Worm (Caenorhabditis elegans) whole organism, L1 larva: ENCODE data around the gene F59B2.8.

Experiments used
- C16A3.4 ChIP-seq: fragments of 150-350 bp; optimal IDR thresholded peaks from 2 replicates; lab custom pipeline; 2014; ENCODE audit warnings: missing biosample characterization, missing genetic modification characterization
- blmp-1 ChIP-seq: fragments of 150-350 bp; optimal IDR thresholded peaks from 2 replicates; lab custom pipeline; 2014; ENCODE audit warnings: missing biosample characterization, missing genetic modification characterization
- ceh-82 ChIP-seq, 3 experiments: fragments of 150-350 bp in 1 of 3; sonication (generic microtip) in 2 of 3; optimal IDR thresholded peaks; 2 replicates each; lab custom pipeline; 2014 to 2017; ENCODE audit warnings: missing biosample characterization in 3 of 3, missing genetic modification characterization in 3 of 3
- ceh-90 ChIP-seq: sonication (generic microtip); optimal IDR thresholded peaks from 2 replicates; lab custom pipeline; 2016; ENCODE audit warnings: missing genetic modification characterization, missing compliant biosample characterization
- efl-1 ChIP-seq, 4 experiments: fragments of 150-350 bp; optimal IDR thresholded peaks in 3 of 4; peaks in 1 of 4; 1 replicate in 1 of 4; 2 replicates in 3 of 4; lab custom pipeline; 2014; ENCODE audit warnings: missing biosample characterization in 2 of 4, missing genetic modification characterization in 2 of 4, missing genetic modification reagents in 2 of 4
- egl-27 ChIP-seq, 2 experiments: fragments of 150-350 bp in 1 of 2; sonication (generic microtip); optimal IDR thresholded peaks; 3 replicates each; lab custom pipeline; 2017 to 2018; ENCODE audit warnings: missing biosample characterization in 2 of 2, missing genetic modification characterization in 2 of 2, missing genetic modification reagents in 2 of 2
- elt-2 ChIP-seq: sonication (generic microtip); optimal IDR thresholded peaks from 2 replicates; lab custom pipeline; 2016; ENCODE audit warnings: missing genetic modification characterization, mild to moderate bottlenecking, inconsistent platforms, missing compliant biosample characterization, missing genetic modification reagents
- ets-5 ChIP-seq: fragments of 200-800 bp; sonication (Bioruptor generic); IDR thresholded peaks from 2 replicates; pipeline ENCODE4 v1.3.6; 2022; ENCODE audit warnings: missing genetic modification characterization, missing compliant biosample characterization
- fkh-10 ChIP-seq: sonication (generic microtip); optimal IDR thresholded peaks from 2 replicates; lab custom pipeline; 2017; ENCODE audit warnings: missing biosample characterization, missing genetic modification reagents, missing genetic modification characterization
- fkh-4 ChIP-seq: sonication (generic microtip); optimal IDR thresholded peaks from 2 replicates; lab custom pipeline; 2016; ENCODE audit warnings: missing compliant biosample characterization, missing genetic modification characterization, borderline replicate concordance
- fkh-8 ChIP-seq: sonication (generic microtip); optimal IDR thresholded peaks from 2 replicates; lab custom pipeline; 2016; ENCODE audit warnings: mild to moderate bottlenecking, missing genetic modification characterization, missing compliant biosample characterization
- fos-1 ChIP-seq: fragments of 150-350 bp; optimal IDR thresholded peaks from 2 replicates; lab custom pipeline; 2014; ENCODE audit warnings: missing biosample characterization, missing genetic modification characterization
- grh-1 ChIP-seq: fragments of 200-800 bp; sonication (Bioruptor generic); IDR thresholded peaks from 2 replicates; pipeline ENCODE4 v1.3.6; 2022; ENCODE audit warnings: missing genetic modification reagents, missing genetic modification characterization, missing compliant biosample characterization
- hpl-2 ChIP-seq: fragments of 150-350 bp; optimal IDR thresholded peaks from 2 replicates; lab custom pipeline; 2014; ENCODE audit warnings: missing biosample characterization, missing genetic modification reagents, missing genetic modification characterization
- jun-1 ChIP-seq: fragments of 150-350 bp; optimal IDR thresholded peaks from 2 replicates; lab custom pipeline; 2014; ENCODE audit warnings: missing biosample characterization, missing genetic modification reagents, missing genetic modification characterization
- lin-14 ChIP-seq: fragments of 200-800 bp; sonication (Bioruptor generic); optimal IDR thresholded peaks from 2 replicates; lab custom pipeline; 2018; ENCODE audit warnings: mild to moderate bottlenecking, missing genetic modification characterization, moderate library complexity, missing compliant biosample characterization
- lin-15B ChIP-seq: fragments of 150-350 bp; sonication (generic microtip); optimal IDR thresholded peaks from 3 replicates; lab custom pipeline; 2014; ENCODE audit warnings: missing biosample characterization, missing genetic modification characterization
- lin-35 ChIP-seq, 2 experiments: fragments of 150-350 bp; optimal IDR thresholded peaks; 2 replicates each; lab custom pipeline; 2014; ENCODE audit warnings: missing biosample characterization in 2 of 2, missing genetic modification characterization in 2 of 2, missing genetic modification reagents in 2 of 2
- lin-39 ChIP-seq: fragments of 150-350 bp; optimal IDR thresholded peaks from 2 replicates; lab custom pipeline; 2014; ENCODE audit warnings: missing biosample characterization, missing genetic modification reagents, missing genetic modification characterization
- lsy-2 ChIP-seq, 2 experiments: fragments of 150-350 bp; optimal IDR thresholded peaks; 2 replicates each; lab custom pipeline; 2014; ENCODE audit warnings: missing biosample characterization in 2 of 2, missing genetic modification characterization in 2 of 2
- mef-2 ChIP-seq: fragments of 150-350 bp; optimal IDR thresholded peaks from 2 replicates; lab custom pipeline; 2014; ENCODE audit warnings: missing biosample characterization, missing genetic modification characterization
- nhr-28 ChIP-seq: fragments of 150-350 bp; optimal IDR thresholded peaks from 2 replicates; lab custom pipeline; 2014; ENCODE audit warnings: missing biosample characterization, missing genetic modification characterization
- nhr-47 ChIP-seq: sonication (generic microtip); optimal IDR thresholded peaks from 2 replicates; lab custom pipeline; 2016; ENCODE audit warnings: mild to moderate bottlenecking, missing genetic modification characterization, moderate library complexity, missing compliant biosample characterization
- nhr-71 ChIP-seq: sonication (generic microtip); optimal IDR thresholded peaks from 2 replicates; lab custom pipeline; 2016; ENCODE audit warnings: mild to moderate bottlenecking, missing genetic modification characterization, moderate library complexity, missing compliant biosample characterization
- nhr-77 ChIP-seq: fragments of 150-350 bp; optimal IDR thresholded peaks from 2 replicates; lab custom pipeline; 2014; ENCODE audit warnings: missing biosample characterization, missing genetic modification characterization
- nhr-85 ChIP-seq: sonication (generic microtip); peaks from one replicate; lab custom pipeline; 2016; ENCODE audit warnings: missing genetic modification characterization, inconsistent platforms, missing compliant biosample characterization
- pag-3 ChIP-seq: sonication (generic microtip); optimal IDR thresholded peaks from 2 replicates; lab custom pipeline; 2017; ENCODE audit warnings: missing genetic modification characterization, mild to moderate bottlenecking, missing compliant biosample characterization, antibody characterized with exemption, borderline replicate concordance; ENCODE audit not compliant: insufficient read depth
- pqm-1 ChIP-seq: sonication (generic microtip); optimal IDR thresholded peaks from 3 replicates; lab custom pipeline; 2017; ENCODE audit warnings: missing biosample characterization, missing genetic modification characterization
- rnt-1 ChIP-seq: sonication (generic microtip); optimal IDR thresholded peaks from 2 replicates; lab custom pipeline; 2016; ENCODE audit warnings: mild to moderate bottlenecking, missing genetic modification characterization, moderate library complexity, missing compliant biosample characterization
- snu-23 ChIP-seq: sonication (generic microtip); optimal IDR thresholded peaks from 2 replicates; lab custom pipeline; 2016; ENCODE audit warnings: missing genetic modification characterization, missing compliant biosample characterization
- sptf-1 ChIP-seq: fragments of 150-350 bp; optimal IDR thresholded peaks from 2 replicates; lab custom pipeline; 2014; ENCODE audit warnings: missing biosample characterization, missing genetic modification characterization
- tbx-2 ChIP-seq: sonication (generic microtip); optimal IDR thresholded peaks from 2 replicates; lab custom pipeline; 2016; ENCODE audit warnings: missing genetic modification characterization, missing compliant biosample characterization
- unc-30 ChIP-seq: sonication (generic microtip); optimal IDR thresholded peaks from 2 replicates; lab custom pipeline; 2017; ENCODE audit warnings: missing biosample characterization, missing genetic modification characterization
- xbp-1 ChIP-seq: sonication (generic microtip); optimal IDR thresholded peaks from 2 replicates; lab custom pipeline; 2016; ENCODE audit warnings: missing genetic modification characterization, missing compliant biosample characterization
- ztf-11 ChIP-seq, 2 experiments: sonication (generic microtip); optimal IDR thresholded peaks; 2 replicates each; lab custom pipeline; 2016 to 2017; ENCODE audit warnings: missing genetic modification characterization in 2 of 2, missing biosample characterization in 1 of 2, missing compliant biosample characterization in 1 of 2

The F59B2.8 gene

DNA sequence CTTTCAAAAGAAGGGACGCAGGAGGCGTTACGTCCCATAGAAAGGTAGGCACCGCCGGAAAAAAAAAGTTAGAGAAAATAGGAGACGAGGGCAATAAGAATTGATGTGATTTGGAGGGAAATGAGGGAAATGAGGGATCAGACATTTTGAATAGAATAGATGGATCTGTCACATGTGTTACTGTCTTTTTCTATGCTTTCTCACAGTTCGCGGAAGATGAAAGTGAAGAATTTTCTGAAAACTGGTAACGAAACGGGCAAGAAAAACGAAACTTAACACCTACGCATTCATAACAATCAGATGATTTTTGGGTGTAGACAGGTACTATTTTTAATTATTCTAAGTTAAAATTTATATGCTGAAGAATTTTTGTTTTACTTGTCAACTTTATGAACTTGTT, 27.7 kb upstream of the F59B2.8 start, which contains the start of gene R107.9:
Gene R107.9, plus strand, starts transcription at position 301 of the 400 bp plus-strand sequence.
- TF ChIP-seq lin-15B (tag; lab: Kevin White, UChicago), result no peak
- no peak for TF ChIP-seq C16A3.4 (tag; lab: Kevin White, UChicago)
- no peak for TF ChIP-seq efl-1 (optimal IDR thresholded peaks at IDR 0.05; lab: Kevin White, UChicago)
- TF ChIP-seq efl-1 (GFP tag; optimal IDR thresholded peaks at IDR 0.05 in 1 of 2; lab: Kevin White, UChicago), result peak in 1 of 2 experiments; percentile 73
- TF ChIP-seq ceh-82 (tag; optimal IDR thresholded peaks at IDR 0.05; lab: Kevin White, UChicago), result no peak
- no peak for TF ChIP-seq unc-30 (tag; lab: Kevin White, UChicago)
- peak; percentile 40 for TF ChIP-seq blmp-1

DNA sequence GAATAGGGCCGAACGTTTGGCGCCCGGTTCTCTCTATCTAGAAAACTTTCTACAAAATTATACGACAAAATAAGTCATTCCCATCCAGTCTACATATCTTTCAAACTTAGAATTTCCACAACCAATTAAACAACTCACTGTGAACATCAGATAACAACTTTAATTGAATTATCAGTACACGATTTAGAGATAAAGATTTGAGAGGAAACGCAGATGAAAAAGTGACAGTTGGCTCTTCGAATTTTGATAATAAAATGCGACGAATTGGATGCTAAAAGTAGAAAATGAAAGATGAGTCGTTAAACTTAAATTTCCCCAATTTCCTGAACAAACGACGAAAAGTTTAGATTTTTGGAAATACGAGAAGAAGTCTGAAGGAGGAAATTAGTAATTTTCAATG, 25.0 kb upstream of the F59B2.8 start:
- no peak for TF ChIP-seq grh-1 (GFP tag; lab: Robert Waterston, UW)
- peak; percentile 48 for TF ChIP-seq elt-2 (tag; lab: Kevin White, UChicago)
- no peak for TF ChIP-seq fkh-8 (tag; lab: Kevin White, UChicago)
- peak; percentile 7 for TF ChIP-seq rnt-1
- peak; percentile 8 for TF ChIP-seq pqm-1 (tag; lab: Kevin White, UChicago)

ce11 chrIII:9034133-9034532, 24.1 kb upstream of the F59B2.8 start:
- TF ChIP-seq grh-1 (GFP tag; lab: Robert Waterston, UW) (no peak), elt-2 (tag; lab: Kevin White, UChicago) (peak; percentile 9)

- TF ChIP-seq nhr-47 (tag; lab: Kevin White, UChicago) (peak; percentile 32), lin-35 (GFP tag; optimal IDR thresholded peaks at IDR 0.05; lab: Kevin White, UChicago) (no peak), fkh-8 (tag; lab: Kevin White, UChicago) (peak; percentile 5), nhr-71 (tag; lab: Kevin White, UChicago) (peak; percentile 41)
- TF ChIP-seq, all 84 proteins: peak for 3
These were observed 20.8 kb upstream of the F59B2.8 start for ce11 chrIII:9030818-9031217.

ce11 chrIII:9026951-9027350, 17.0 kb upstream of the F59B2.8 start, which contains the start of gene F59B2.13:
TSS of gene F59B2.13 (minus strand) at chrIII:9027051.
- no peak for TF ChIP-seq nhr-85
- no peak for TF ChIP-seq fkh-4 (tag; lab: Kevin White, UChicago)
- TF ChIP-seq lin-35 (GFP tag; optimal IDR thresholded peaks at IDR 0.05; lab: Kevin White, UChicago), result no peak
- TF ChIP-seq snu-23 (GFP tag; lab: Kevin White, UChicago), result no peak
- TF ChIP-seq xbp-1 (tag; lab: Kevin White, UChicago), result no peak
- no peak for TF ChIP-seq mef-2 (tag; lab: Kevin White, UChicago)
- no peak for TF ChIP-seq egl-27 (tag; optimal IDR thresholded peaks at IDR 0.05; lab: Kevin White, UChicago)
- TF ChIP-seq lin-39 (tag; lab: Kevin White, UChicago), result no peak
- no peak for TF ChIP-seq ztf-11 (tag; optimal IDR thresholded peaks at IDR 0.05; lab: Kevin White, UChicago)

DNA sequence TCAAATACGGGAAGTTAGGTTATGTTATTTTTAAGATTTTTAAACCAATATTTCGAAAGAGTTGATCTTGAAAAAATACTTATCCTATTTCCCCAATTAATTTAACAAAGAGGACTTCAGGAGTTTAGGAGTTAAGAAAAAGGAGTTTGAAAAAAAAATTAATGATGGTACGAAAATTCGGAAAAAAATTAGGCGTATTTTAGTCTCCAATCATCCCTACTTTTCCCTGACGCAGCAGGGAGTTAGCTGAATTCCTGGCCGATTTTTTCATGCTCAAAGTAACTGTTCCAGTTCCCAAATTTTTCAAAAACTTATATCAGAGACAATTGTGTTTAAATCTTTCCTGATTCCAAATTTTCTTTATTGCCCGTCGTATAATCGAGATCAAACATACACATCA, 13.6 kb upstream of the F59B2.8 start:
- TF ChIP-seq egl-27 (tag; optimal IDR thresholded peaks at IDR 0.05; lab: Kevin White, UChicago), result no peak
- no peak for TF ChIP-seq lin-14 (GFP tag; lab: Kevin White, UChicago)
- TF ChIP-seq sptf-1 (tag; lab: Kevin White, UChicago), result no peak
- TF ChIP-seq nhr-71 (tag; lab: Kevin White, UChicago), result no peak
- no peak for TF ChIP-seq fkh-10 (GFP tag; lab: Kevin White, UChicago)
- TF ChIP-seq fos-1 (tag; lab: Kevin White, UChicago), result no peak
- TF ChIP-seq ets-5 (GFP tag; lab: Robert Waterston, UW), result no peak
- TF ChIP-seq ceh-90 (tag; lab: Kevin White, UChicago), result no peak
- no peak for TF ChIP-seq nhr-28 (tag; lab: Kevin White, UChicago)
- TF ChIP-seq pag-3 (tag; lab: Kevin White, UChicago), result no peak
- no peak for TF ChIP-seq ceh-82 (tag; optimal IDR thresholded peaks at IDR 0.05; lab: Kevin White, UChicago)
- TF ChIP-seq hpl-2, result no peak
- no peak for TF ChIP-seq mef-2 (tag; lab: Kevin White, UChicago)
- no peak for TF ChIP-seq lsy-2 (tag; optimal IDR thresholded peaks at IDR 0.05; lab: Kevin White, UChicago)
- no peak for TF ChIP-seq tbx-2 (tag; lab: Kevin White, UChicago)
- TF ChIP-seq jun-1 (tag; lab: Kevin White, UChicago), result no peak
- no peak for TF ChIP-seq nhr-77
